Worm (Caenorhabditis elegans): Measurements from ENCODE around the gene C05C12.6.

The C05C12.6 gene

DNA sequence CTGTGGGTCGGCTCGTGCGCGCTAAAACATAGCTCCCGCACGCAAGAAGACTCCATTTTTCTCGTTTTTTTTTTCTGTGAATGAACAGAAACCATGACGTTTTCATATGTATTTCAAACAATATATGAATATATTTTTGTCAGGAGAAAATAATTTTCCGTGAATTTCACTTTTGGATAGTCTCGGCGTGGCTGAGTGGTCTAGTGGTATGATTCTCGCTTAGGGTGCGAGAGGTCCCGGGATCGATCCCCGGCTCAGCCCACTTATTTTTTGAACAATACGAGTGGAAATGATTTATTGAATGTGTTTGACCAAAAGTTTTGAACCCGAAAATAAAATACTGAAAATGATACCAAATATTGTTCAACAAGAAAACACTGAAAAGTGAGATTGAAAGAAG is 9.9 kb downstream of the C05C12.6 start:
- TF ChIP-seq tbp1 (GFP tag; optimal IDR thresholded peaks at IDR 0.05) = peak; percentile 79
- TF ChIP-seq ama-1 (optimal IDR thresholded peaks at IDR 0.05) = no peak
- TF ChIP-seq ama-1 (GFP tag; optimal IDR thresholded peaks at IDR 0.05) = no peak
- TF ChIP-seq mel-28 (tag; optimal IDR thresholded peaks at IDR 0.05; ENCODE audit: borderline replicate concordance) = no peak
- no peak for TF ChIP-seq unc-62 (GFP tag; optimal IDR thresholded peaks at IDR 0.05)
- TF ChIP-seq hmg-1.2 (GFP tag; IDR thresholded peaks at IDR 0.05) = no peak
- TF ChIP-seq F23B12.7 (tag; optimal IDR thresholded peaks at IDR 0.05; ENCODE audit: insufficient read depth) = no peak
- no peak for TF ChIP-seq ceh-91 (GFP tag; IDR thresholded peaks at IDR 0.05)
- TF ChIP-seq Y79H2A.3 (GFP tag; conservative IDR thresholded peaks at IDR 0.05) = no peak
- no peak for TF ChIP-seq ztf-26 (tag; optimal IDR thresholded peaks at IDR 0.05)
- TF ChIP-seq T26A5.8 (tag; optimal IDR thresholded peaks at IDR 0.05) = no peak
- no peak for TF ChIP-seq F33H1.4 (GFP tag; IDR thresholded peaks at IDR 0.05)
- no peak for TF ChIP-seq sptf-2 (GFP tag; optimal IDR thresholded peaks at IDR 0.05)
- no peak for TF ChIP-seq let-526 (GFP tag; IDR thresholded peaks at IDR 0.05)
- TF ChIP-seq lin-40 (tag; optimal IDR thresholded peaks at IDR 0.05) = no peak
- TF ChIP-seq K11D2.4 (GFP tag; IDR thresholded peaks at IDR 0.05) = no peak
- TF ChIP-seq pbrm-1 (GFP tag; IDR thresholded peaks at IDR 0.05) = no peak
- TF ChIP-seq nfya-2 (GFP tag; IDR thresholded peaks at IDR 0.05) = no peak
- no peak for TF ChIP-seq Y67H2A.10 (GFP tag; conservative IDR thresholded peaks at IDR 0.05)
- TF ChIP-seq egl-44 (GFP tag; IDR thresholded peaks at IDR 0.05) = no peak
- TF ChIP-seq ZK185.1 (tag; optimal IDR thresholded peaks at IDR 0.05; ENCODE audit: poor library complexity, severe bottlenecking) = no peak
- TF ChIP-seq aptf-3 (GFP tag; IDR thresholded peaks at IDR 0.05) = no peak
- no peak for TF ChIP-seq T07F8.4 (tag; optimal IDR thresholded peaks at IDR 0.05)
- peak; percentile 11 for TF ChIP-seq rpc-1 (optimal IDR thresholded peaks at IDR 0.05)
- peak; percentile 69 for TF ChIP-seq rpc-1 (tag; optimal IDR thresholded peaks at IDR 0.05)
- TF ChIP-seq ekl-4 (GFP tag; IDR thresholded peaks at IDR 0.05) = no peak
- no peak for TF ChIP-seq madf-3 (GFP tag; IDR thresholded peaks at IDR 0.05)
- 0 out of 2 replicates have a peak, but pooled peaks have one; percentile 9 for TF ChIP-seq D2030.7 (GFP tag; IDR thresholded peaks at IDR 0.05)
- no peak for TF ChIP-seq hmg-20 (GFP tag; IDR thresholded peaks at IDR 0.05)
- TF ChIP-seq ztf-25 (GFP tag; IDR thresholded peaks at IDR 0.05) = no peak
- no peak for TF ChIP-seq ceh-27 (GFP tag; optimal IDR thresholded peaks at IDR 0.05)
- TF ChIP-seq B0261.1 (tag; optimal IDR thresholded peaks at IDR 0.05) = peak; percentile 13
- TF ChIP-seq F52B5.7 (tag; optimal IDR thresholded peaks at IDR 0.05) = no peak
- no peak for TF ChIP-seq madf-10 (tag; optimal IDR thresholded peaks at IDR 0.05)
- no peak for TF ChIP-seq akir-1 (GFP tag; optimal IDR thresholded peaks at IDR 0.05)
- no peak for TF ChIP-seq ceh-79 (tag; optimal IDR thresholded peaks at IDR 0.05)

DNA sequence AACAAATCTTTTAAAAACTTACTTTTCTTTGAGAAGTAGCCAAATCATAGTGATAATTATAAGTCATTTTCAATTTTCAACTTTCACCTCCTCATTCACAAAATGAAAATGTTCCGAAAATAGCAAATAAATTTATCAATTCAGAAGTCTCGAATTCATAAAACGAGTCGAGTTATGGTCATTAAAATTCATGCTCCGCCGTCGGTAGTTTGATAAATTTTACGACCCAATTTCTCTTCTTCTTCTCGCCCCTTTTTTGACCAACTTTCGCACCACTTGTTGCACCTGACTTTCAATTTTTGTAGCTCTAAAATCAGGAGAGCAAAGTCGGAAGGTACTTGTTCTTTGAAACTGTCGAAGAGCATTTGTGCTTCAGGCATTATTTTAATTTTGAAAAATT is 11.2 kb downstream of the C05C12.6 start, which contains the start of gene best-7:
TSS of gene best-7 (minus strand) at position 239 of the 400 bp plus-strand sequence.
- peak; percentile 29 for TF ChIP-seq nhr-80 (tag; optimal IDR thresholded peaks at IDR 0.05)
- no peak for TF ChIP-seq ztf-22 (GFP tag; optimal IDR thresholded peaks at IDR 0.05)
- no peak for TF ChIP-seq let-526 (GFP tag; IDR thresholded peaks at IDR 0.05)

DNA sequence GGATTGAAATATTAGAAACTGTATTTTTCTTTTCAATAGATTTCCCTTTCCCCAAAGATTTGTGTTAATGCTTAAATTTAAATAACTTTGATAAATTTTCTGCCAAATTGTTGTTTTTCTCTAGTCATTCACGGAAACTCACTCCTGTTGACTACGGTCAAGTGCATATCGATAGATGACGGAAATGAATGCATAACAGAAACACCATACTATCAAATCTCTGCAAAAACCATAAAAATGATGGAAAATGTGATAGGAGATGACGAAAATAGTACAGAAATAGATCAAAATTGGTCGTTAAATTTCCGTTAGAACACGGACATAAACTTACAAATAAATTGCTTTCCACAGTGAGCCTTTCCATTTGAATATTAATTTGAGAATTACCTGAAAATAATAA is 12.3 kb downstream of the C05C12.6 start:
- no peak for TF ChIP-seq dox-1 (GFP tag; IDR thresholded peaks at IDR 0.05)
